Fruit fly (Drosophila melanogaster) whole organism, embryonic: ENCODE measurements around the gene Dfd.

ENCODE experiments used
- CG10431 ChIP-seq: fragments of 200-800 bp; sonication (Bioruptor generic); optimal IDR thresholded peaks from 3 replicates; lab custom pipeline; 2018; ENCODE audit warnings: missing biosample characterization, mild to moderate bottlenecking, missing genetic modification characterization
- CG10565 ChIP-seq: fragments of 200-800 bp; sonication (Bioruptor generic); optimal IDR thresholded peaks from 3 replicates; lab custom pipeline; 2016; ENCODE audit warnings: missing biosample characterization, mild to moderate bottlenecking, missing genetic modification characterization
- CG11247 ChIP-seq: fragments of 200-800 bp; sonication (Bioruptor generic); IDR thresholded peaks from 2 replicates; pipeline ENCODE4 v1.3.6; 2022; ENCODE audit warnings: missing biosample characterization, missing genetic modification characterization
- CG11723 ChIP-seq: fragments of 200-800 bp; sonication (Bioruptor generic); optimal IDR thresholded peaks from 2 replicates; lab custom pipeline; 2017; ENCODE audit warnings: missing biosample characterization, mild to moderate bottlenecking, missing genetic modification characterization
- CG12071 ChIP-seq: fragments of 200-800 bp; sonication (Bioruptor generic); optimal IDR thresholded peaks from 3 replicates; lab custom pipeline; 2018; ENCODE audit warnings: missing biosample characterization, mild to moderate bottlenecking, missing genetic modification characterization
- CG13296 ChIP-seq: fragments of 200-800 bp; sonication (Bioruptor generic); optimal IDR thresholded peaks from 3 replicates; lab custom pipeline; 2018; ENCODE audit warnings: missing biosample characterization, mild to moderate bottlenecking, missing genetic modification characterization
- CG15479 ChIP-seq: fragments of 200-800 bp; sonication (Bioruptor generic); optimal IDR thresholded peaks from 3 replicates; lab custom pipeline; 2019; ENCODE audit warnings: missing biosample characterization, mild to moderate bottlenecking, missing genetic modification characterization, moderate library complexity
- CG16863 ChIP-seq: fragments of 200-800 bp; sonication (Bioruptor generic); optimal IDR thresholded peaks from 3 replicates; lab custom pipeline; 2016; ENCODE audit warnings: missing biosample characterization, missing genetic modification characterization
- CG17385 ChIP-seq: fragments of 200-800 bp; sonication (Bioruptor generic); optimal IDR thresholded peaks from 3 replicates; lab custom pipeline; 2018; ENCODE audit warnings: missing biosample characterization, mild to moderate bottlenecking, missing genetic modification characterization
- CG18262 ChIP-seq: fragments of 200-800 bp; optimal IDR thresholded peaks from 3 replicates; lab custom pipeline; 2019; ENCODE audit warnings: missing biosample characterization, mild to moderate bottlenecking, missing genetic modification characterization, moderate library complexity
- CG1832 ChIP-seq: fragments of 200-800 bp; sonication (Bioruptor generic); optimal IDR thresholded peaks from 2 replicates; lab custom pipeline; 2017; ENCODE audit warnings: missing biosample characterization, mild to moderate bottlenecking, missing genetic modification characterization, inconsistent platforms
- CG32767 ChIP-seq: fragments of 200-800 bp; sonication (Bioruptor generic); IDR thresholded peaks from 2 replicates; pipeline ENCODE4 v1.3.6; 2022; ENCODE audit warnings: missing biosample characterization, missing genetic modification characterization
- CG32772 ChIP-seq: fragments of 200-800 bp; sonication (Bioruptor generic); IDR thresholded peaks from 2 replicates; pipeline ENCODE4 v1.3.6; 2022; ENCODE audit warnings: missing biosample characterization, missing genetic modification characterization
- CG3407 ChIP-seq: fragments of 200-800 bp; sonication (Bioruptor generic); optimal IDR thresholded peaks from 2 replicates; lab custom pipeline; 2018; ENCODE audit warnings: missing biosample characterization, mild to moderate bottlenecking, missing genetic modification characterization
- CG3726 ChIP-seq: fragments of 200-800 bp; sonication (Bioruptor generic); IDR thresholded peaks from 3 replicates; pipeline ENCODE4, ENCODE4 v1.3.6; 2022; ENCODE audit warnings: missing biosample characterization, missing genetic modification characterization
- CG4282 ChIP-seq: fragments of 200-800 bp; sonication (Bioruptor generic); optimal IDR thresholded peaks from 2 replicates; lab custom pipeline; 2016; ENCODE audit warnings: missing biosample characterization, missing genetic modification characterization
- CG4328 ChIP-seq: fragments of 200-800 bp; sonication (Bioruptor generic); optimal IDR thresholded peaks from 3 replicates; lab custom pipeline; 2017; ENCODE audit warnings: missing biosample characterization, missing genetic modification reagents, missing genetic modification characterization
- CG5245 ChIP-seq: fragments of 200-800 bp; sonication (Bioruptor generic); optimal IDR thresholded peaks from 3 replicates; lab custom pipeline; 2016; ENCODE audit warnings: missing biosample characterization, missing genetic modification characterization
- CG6272 ChIP-seq: fragments of 200-800 bp; sonication (Bioruptor generic); IDR thresholded peaks from 2 replicates; pipeline ENCODE4 v1.3.6; 2022; ENCODE audit warnings: missing biosample characterization, missing genetic modification characterization
- CG6765 ChIP-seq: fragments of 200-800 bp; sonication (Bioruptor generic); optimal IDR thresholded peaks from 3 replicates; lab custom pipeline; 2017; ENCODE audit warnings: missing biosample characterization, mild to moderate bottlenecking, missing genetic modification characterization
- CG6854 ChIP-seq: fragments of 200-800 bp; sonication (Bioruptor generic); optimal IDR thresholded peaks from 3 replicates; lab custom pipeline; 2017; ENCODE audit warnings: missing biosample characterization, mild to moderate bottlenecking, missing genetic modification characterization
- Dfd ChIP-seq, 2 experiments: fragments of >200 bp; optimal IDR thresholded peaks; 2 replicates each; lab custom pipeline; 2017; ENCODE audit warnings: missing biosample characterization in 2 of 2, missing genetic modification characterization in 2 of 2
- Drgx ChIP-seq: fragments of 200-800 bp; sonication (Bioruptor generic); IDR thresholded peaks from 2 replicates; pipeline ENCODE4 v1.3.6; 2022; ENCODE audit warnings: missing biosample characterization, missing genetic modification characterization
- Fer3 ChIP-seq: fragments of 200-800 bp; sonication (Bioruptor generic); optimal IDR thresholded peaks from 2 replicates; lab custom pipeline; 2018; ENCODE audit warnings: missing biosample characterization, mild to moderate bottlenecking, missing genetic modification characterization, moderate library complexity
- HmgD ChIP-seq: fragments of 200-800 bp; sonication (Bioruptor generic); optimal IDR thresholded peaks from 3 replicates; lab custom pipeline; 2016; ENCODE audit warnings: missing biosample characterization, missing genetic modification characterization
- Lim3 ChIP-seq: fragments of 200-800 bp; sonication (Bioruptor generic); IDR thresholded peaks from 2 replicates; pipeline ENCODE4 v1.3.6; 2022; ENCODE audit warnings: missing biosample characterization, missing genetic modification characterization
- MBD-R2 ChIP-seq: fragments of 200-800 bp; sonication (Bioruptor generic); IDR thresholded peaks from 2 replicates; pipeline ENCODE4 v1.3.6; 2022; ENCODE audit warnings: missing biosample characterization, missing genetic modification characterization
- NK7.1 ChIP-seq: fragments of 200-800 bp; sonication (Bioruptor generic); optimal IDR thresholded peaks from 3 replicates; lab custom pipeline; 2016; ENCODE audit warnings: missing biosample characterization, missing genetic modification characterization
- Neu2 ChIP-seq: fragments of 200-800 bp; sonication (Bioruptor generic); optimal IDR thresholded peaks from 3 replicates; lab custom pipeline; 2016; ENCODE audit warnings: missing biosample characterization, missing genetic modification characterization, borderline replicate concordance
- Sry-δ ChIP-seq: fragments of 200-800 bp; sonication (Bioruptor generic); optimal IDR thresholded peaks from 2 replicates; lab custom pipeline; 2016; ENCODE audit warnings: missing biosample characterization, missing genetic modification characterization
- Stat92E ChIP-seq, 3 experiments: fragments of >200 bp in 2 of 3; fragments of 200-800 bp in 1 of 3; sonication (Bioruptor generic) in 1 of 3; optimal IDR thresholded peaks; 2 replicates each; lab custom pipeline; 2017 to 2019; ENCODE audit warnings: missing biosample characterization in 3 of 3, missing genetic modification characterization in 3 of 3, mild to moderate bottlenecking in 1 of 3, moderate library complexity in 1 of 3
- Trl ChIP-seq, 3 experiments: fragments of >200 bp in 2 of 3; fragments of 200-800 bp in 1 of 3; sonication (Bioruptor generic) in 1 of 3; optimal IDR thresholded peaks; 2 replicates in 1 of 3; 3 replicates in 2 of 3; lab custom pipeline; 2016 to 2017; ENCODE audit warnings: missing biosample characterization in 1 of 3, missing genetic modification characterization in 1 of 3
- ash1 ChIP-seq: fragments of 200-800 bp; sonication (Bioruptor generic); optimal IDR thresholded peaks from 2 replicates; lab custom pipeline; 2018; ENCODE audit warnings: missing biosample characterization, mild to moderate bottlenecking, missing genetic modification characterization
- bowl ChIP-seq: fragments of 200-800 bp; sonication (Bioruptor generic); IDR thresholded peaks from 2 replicates; pipeline ENCODE4 v1.3.6; 2022; ENCODE audit warnings: missing biosample characterization, missing genetic modification characterization
- dysf ChIP-seq: fragments of 200-800 bp; sonication (Bioruptor generic); IDR thresholded peaks from 3 replicates; pipeline ENCODE4 v1.3.6; 2022; ENCODE audit warnings: missing biosample characterization, missing genetic modification characterization
- gce ChIP-seq: fragments of 200-800 bp; sonication (Bioruptor generic); IDR thresholded peaks from 3 replicates; pipeline ENCODE4 v1.3.6; 2022; ENCODE audit warnings: missing biosample characterization, missing genetic modification characterization
- gcm ChIP-seq: fragments of 200-800 bp; sonication (Bioruptor generic); optimal IDR thresholded peaks from 2 replicates; lab custom pipeline; 2019; ENCODE audit warnings: missing biosample characterization, mild to moderate bottlenecking, missing genetic modification characterization, moderate library complexity
- ind ChIP-seq: fragments of 200-800 bp; sonication (Bioruptor generic); optimal IDR thresholded peaks from 3 replicates; lab custom pipeline; 2016; ENCODE audit warnings: missing biosample characterization, missing genetic modification characterization
- jing ChIP-seq: fragments of 200-800 bp; sonication (Bioruptor generic); optimal IDR thresholded peaks from 2 replicates; lab custom pipeline; 2018; ENCODE audit warnings: missing biosample characterization, mild to moderate bottlenecking, missing genetic modification characterization
- jumu ChIP-seq: fragments of 200-800 bp; sonication (Bioruptor generic); optimal IDR thresholded peaks from 3 replicates; lab custom pipeline; 2016; ENCODE audit warnings: missing biosample characterization, missing genetic modification characterization
- ken ChIP-seq: fragments of 200-800 bp; sonication (Bioruptor generic); IDR thresholded peaks from 3 replicates; pipeline ENCODE4 v1.3.6; 2022; ENCODE audit warnings: missing biosample characterization, missing genetic modification characterization
- lab ChIP-seq: fragments of 200-800 bp; sonication (Bioruptor generic); optimal IDR thresholded peaks from 3 replicates; lab custom pipeline; 2017; ENCODE audit warnings: missing biosample characterization, missing genetic modification characterization, mild to moderate bottlenecking, moderate library complexity, missing genetic modification reagents
- nerfin-2 ChIP-seq: fragments of 200-800 bp; sonication (Bioruptor generic); IDR thresholded peaks from 2 replicates; pipeline ENCODE4 v1.3.6; 2022; ENCODE audit warnings: missing biosample characterization, missing genetic modification characterization; ENCODE audit not compliant: partially characterized antibody
- nmo ChIP-seq: fragments of 200-800 bp; sonication (Bioruptor generic); optimal IDR thresholded peaks from 2 replicates; lab custom pipeline; 2018; ENCODE audit warnings: missing biosample characterization, mild to moderate bottlenecking, missing genetic modification characterization, moderate library complexity
- sd ChIP-seq: fragments of 200-800 bp; sonication (Bioruptor generic); optimal IDR thresholded peaks from 3 replicates; lab custom pipeline; 2018; ENCODE audit warnings: missing biosample characterization, mild to moderate bottlenecking, missing genetic modification characterization, moderate library complexity
- sim ChIP-seq: fragments of 200-800 bp; sonication (Bioruptor generic); IDR thresholded peaks from 2 replicates; pipeline ENCODE4 v1.3.6; 2022; ENCODE audit warnings: missing biosample characterization, missing genetic modification characterization
- ttk ChIP-seq: fragments of 200-800 bp; sonication (Bioruptor generic); IDR thresholded peaks from 2 replicates; pipeline ENCODE4 v2.1.2; 2022; ENCODE audit warnings: missing biosample characterization, missing genetic modification characterization
- unc-4 ChIP-seq: fragments of 200-800 bp; sonication (Bioruptor generic); IDR thresholded peaks from 2 replicates; pipeline ENCODE4 v1.3.6; 2022; ENCODE audit warnings: missing biosample characterization, missing genetic modification characterization; ENCODE audit not compliant: partially characterized antibody
- zen2 ChIP-seq: fragments of 200-800 bp; sonication (Bioruptor generic); IDR thresholded peaks from 3 replicates; pipeline ENCODE4 v1.3.6; 2022; ENCODE audit warnings: missing biosample characterization, missing genetic modification characterization; ENCODE audit not compliant: partially characterized antibody

Dfd gene

DNA sequence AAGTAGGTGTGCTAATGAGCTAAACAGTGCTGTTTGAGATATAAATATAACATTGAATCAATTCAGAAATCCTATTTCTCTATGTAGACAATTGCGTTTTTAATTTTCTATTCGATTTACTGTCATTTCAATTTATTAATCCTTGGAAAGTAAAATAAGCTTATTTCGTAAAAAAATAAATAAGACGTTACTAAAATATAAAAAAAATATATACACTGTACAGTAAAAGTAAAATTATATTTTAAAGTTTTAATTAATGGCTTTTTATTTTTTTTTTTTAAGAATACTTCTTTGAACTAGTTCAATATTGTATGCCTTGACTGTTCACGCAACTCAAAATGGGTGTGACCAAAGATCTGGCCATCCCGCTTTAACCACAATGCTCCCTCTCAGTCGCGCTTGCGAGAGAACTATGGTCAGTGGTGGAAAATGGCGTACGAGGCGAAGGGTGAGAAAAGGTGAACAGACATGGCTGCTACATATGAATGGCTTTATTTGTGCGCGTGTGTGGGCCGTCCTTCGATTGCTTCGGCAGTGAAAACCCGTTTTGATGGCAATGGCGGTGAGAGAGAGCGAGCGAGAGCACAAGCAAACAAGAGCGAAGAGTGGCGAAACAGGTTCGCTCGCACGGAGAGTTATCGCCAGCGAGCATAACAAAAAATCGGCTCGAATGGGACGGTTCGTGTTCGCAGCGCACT, at the start of gene Dfd (continued):
- TF ChIP-seq CG32767 (GFP tag; lab: Robert Waterston, UW) (0 out of 2 replicates have a peak, but pooled peaks have one; percentile 32), lab (GFP tag; lab: Kevin White, UChicago) (no peak), Dfd (GFP tag; optimal IDR thresholded peaks at IDR 0.05; lab: Kevin White, UChicago) (no peak), HmgD (GFP tag; lab: Kevin White, UChicago) (peak; percentile 32), zen2 (GFP tag; lab: Robert Waterston, UW) (no peak; the same call in 2 of the 3 replicates), bowl (GFP tag; lab: Robert Waterston, UW) (no peak), CG3726 (GFP tag; lab: Robert Waterston, UW) (no peak), Lim3 (GFP tag; lab: Robert Waterston, UW) (no peak), gcm (peak; percentile 52), CG4282 (GFP tag; lab: Kevin White, UChicago) (no peak), CG13296 (GFP tag; lab: Kevin White, UChicago) (peak; percentile 18), Sry-δ (GFP tag; lab: Kevin White, UChicago) (no peak), unc-4 (GFP tag; lab: Robert Waterston, UW) (no peak), CG11723 (no peak), CG18262 (tag; lab: Kevin White, UChicago) (peak; percentile 60), ash1 (GFP tag; lab: Kevin White, UChicago) (no peak), CG16863 (GFP tag; lab: Kevin White, UChicago) (no peak), Fer3 (tag; lab: Kevin White, UChicago) (no peak), nmo (GFP tag; lab: Kevin White, UChicago) (peak; percentile 66), gce (GFP tag; lab: Robert Waterston, UW) (no peak), ttk (GFP tag; lab: Robert Waterston, UW) (peak; percentile 40; the same call in 1 of the 2 replicates), Trl (optimal IDR thresholded peaks at IDR 0.05; lab: Kevin White, UChicago) (peak; percentile 76), Trl (GFP tag; optimal IDR thresholded peaks at IDR 0.05; lab: Kevin White, UChicago) (no peak), sim (no peak), CG12071 (GFP tag; lab: Kevin White, UChicago) (no peak), CG4328 (GFP tag; lab: Kevin White, UChicago) (no peak), ind (GFP tag; lab: Kevin White, UChicago) (peak; percentile 23), CG10431 (GFP tag; lab: Kevin White, UChicago) (no peak), NK7.1 (GFP tag; lab: Kevin White, UChicago) (no peak), CG17385 (GFP tag; lab: Kevin White, UChicago) (peak; percentile 48), CG15479 (GFP tag; lab: Kevin White, UChicago) (peak; percentile 74), jumu (GFP tag; lab: Kevin White, UChicago) (no peak), CG1832 (GFP tag; lab: Kevin White, UChicago) (peak; percentile 97), CG5245 (no peak), CG10565 (GFP tag; lab: Kevin White, UChicago) (no peak), CG6272 (GFP tag; lab: Robert Waterston, UW) (no peak), Drgx (GFP tag; lab: Robert Waterston, UW) (no peak), CG6854 (GFP tag; lab: Kevin White, UChicago) (no peak), ken (GFP tag; lab: Robert Waterston, UW) (no peak), dysf (GFP tag; lab: Robert Waterston, UW) (peak; percentile 60; the same call in 2 of the 3 replicates), sd (no peak), CG3407 (GFP tag; lab: Kevin White, UChicago) (no peak), Stat92E (GFP tag; optimal IDR thresholded peaks at IDR 0.05; lab: Kevin White, UChicago) (no peak), nerfin-2 (GFP tag; lab: Robert Waterston, UW) (no peak), jing (GFP tag; lab: Kevin White, UChicago) (no peak), CG6765 (GFP tag; lab: Kevin White, UChicago) (no peak), Neu2 (no peak), MBD-R2 (GFP tag; lab: Robert Waterston, UW) (peak; percentile 25; the same call in 1 of the 2 replicates), CG11247 (GFP tag; lab: Robert Waterston, UW) (no peak), CG32772 (0 out of 2 replicates have a peak, but pooled peaks have one; percentile 28)
